Fruit fly (Drosophila melanogaster): ENCODE results near the gene Myt1.
A peak's percentile ranks its signal among the peaks of the same experiment; 100 is the strongest.

The Myt1 gene

DNA sequence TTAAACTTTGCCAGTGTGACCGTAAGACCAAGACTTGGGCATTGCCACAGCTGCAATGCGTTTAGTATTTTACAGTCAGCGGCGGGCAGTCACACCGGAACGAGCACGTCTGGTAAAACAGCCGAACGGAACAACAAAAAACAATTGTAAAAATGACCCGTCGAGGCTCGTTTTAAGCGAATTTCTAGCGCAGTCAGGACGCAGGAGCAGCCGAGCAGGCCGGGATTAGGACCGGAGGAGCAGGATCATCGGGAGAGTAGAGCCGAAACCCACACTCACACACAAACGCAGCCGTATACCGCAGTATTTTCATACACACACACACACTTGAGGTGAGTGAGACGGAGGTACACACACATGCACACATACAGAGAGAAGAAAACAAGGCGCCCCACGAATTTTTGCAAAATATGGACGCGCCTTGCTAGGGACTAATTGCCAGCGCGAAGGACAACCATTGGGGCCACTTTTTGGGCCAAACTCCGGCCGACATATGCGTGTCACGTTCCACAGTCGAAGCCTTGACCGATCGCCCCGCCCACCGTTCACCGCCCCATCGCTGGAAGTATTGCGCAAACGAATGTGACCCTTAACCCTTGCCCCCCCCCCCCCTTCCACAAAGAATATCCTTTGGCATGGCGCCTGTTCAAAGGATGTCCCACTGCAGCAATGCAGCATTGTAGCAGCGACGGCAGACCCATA is 26.3 kb downstream of the Myt1 start, which contains the start of gene Usp47 (continued):
- peak; percentile 89 for TF ChIP-seq MESR4 (GFP tag; optimal IDR thresholded peaks at IDR 0.05)
- peak; percentile 61 for TF ChIP-seq crol (GFP tag; IDR thresholded peaks at IDR 0.05)
- no peak for TF ChIP-seq Abd-B (GFP tag; optimal IDR thresholded peaks at IDR 0.05)
- no peak for TF ChIP-seq CG1024 (GFP tag; IDR thresholded peaks at IDR 0.05)
- no peak for TF ChIP-seq CG4707 (GFP tag; optimal IDR thresholded peaks at IDR 0.05)
- no peak for TF ChIP-seq rib (GFP tag; IDR thresholded peaks at IDR 0.05)
- peak; percentile 20 for TF ChIP-seq nom (GFP tag; optimal IDR thresholded peaks at IDR 0.05)
- TF ChIP-seq dmrt11E (tag; optimal IDR thresholded peaks at IDR 0.05) = no peak
- TF ChIP-seq salm (tag; optimal IDR thresholded peaks at IDR 0.05) = no peak
- no peak for TF ChIP-seq CG7786 (GFP tag; optimal IDR thresholded peaks at IDR 0.05)
- TF ChIP-seq gem (tag; optimal IDR thresholded peaks at IDR 0.05) = no peak
- peak; percentile 7 for TF ChIP-seq dm (GFP tag; optimal IDR thresholded peaks at IDR 0.05)
- TF ChIP-seq gcm (GFP tag; optimal IDR thresholded peaks at IDR 0.05) = no peak
- TF ChIP-seq disco-r (GFP tag; optimal IDR thresholded peaks at IDR 0.05) = no peak
- TF ChIP-seq CG5180 (GFP tag; optimal IDR thresholded peaks at IDR 0.05) = no peak
- TF ChIP-seq CG11247 (GFP tag; IDR thresholded peaks at IDR 0.05) = no peak
- TF ChIP-seq zen2 (GFP tag; IDR thresholded peaks at IDR 0.05; ENCODE audit: partially characterized antibody) = no peak
- no peak for TF ChIP-seq CG18011 (GFP tag; optimal IDR thresholded peaks at IDR 0.05)
- TF ChIP-seq Aef1 (GFP tag; IDR thresholded peaks at IDR 0.05) = no peak
- no peak for TF ChIP-seq CG17829 (tag; optimal IDR thresholded peaks at IDR 0.05)
- TF ChIP-seq wor (GFP tag; IDR thresholded peaks at IDR 0.05) = no peak
- TF ChIP-seq grn (GFP tag; optimal IDR thresholded peaks at IDR 0.05) = no peak
- peak; percentile 39; the same call in 1 of the 2 replicates for TF ChIP-seq Dref (GFP tag; IDR thresholded peaks at IDR 0.05)
- no peak for TF ChIP-seq CG13775 (GFP tag; optimal IDR thresholded peaks at IDR 0.05)
- TF ChIP-seq Oaz (GFP tag; IDR thresholded peaks at IDR 0.05) = no peak
- TF ChIP-seq pzg (GFP tag; optimal IDR thresholded peaks at IDR 0.05) = peak; percentile 83
- TF ChIP-seq CG11723 (GFP tag; optimal IDR thresholded peaks at IDR 0.05) = no peak
- TF ChIP-seq CG32767 (GFP tag; IDR thresholded peaks at IDR 0.05) = peak; percentile 49; the same call in 1 of the 2 replicates
- TF ChIP-seq toy (GFP tag; IDR thresholded peaks at IDR 0.05) = no peak
- no peak for TF ChIP-seq CG8478 (optimal IDR thresholded peaks at IDR 0.05)
- no peak for TF ChIP-seq trh (GFP tag; optimal IDR thresholded peaks at IDR 0.05)
- no peak for TF ChIP-seq oc (tag; optimal IDR thresholded peaks at IDR 0.05)
- no peak for TF ChIP-seq CG4424 (GFP tag; optimal IDR thresholded peaks at IDR 0.05)
- no peak for TF ChIP-seq gsb (GFP tag; IDR thresholded peaks at IDR 0.05)
- no peak for TF ChIP-seq mirr (GFP tag; optimal IDR thresholded peaks at IDR 0.05)
- no peak; the same call in 1 of the 2 replicates for TF ChIP-seq Adf1 (GFP tag; IDR thresholded peaks at IDR 0.05)
- no peak for TF ChIP-seq Gsc (GFP tag; IDR thresholded peaks at IDR 0.05)
- no peak for TF ChIP-seq BtbVII (GFP tag; optimal IDR thresholded peaks at IDR 0.05)

DNA sequence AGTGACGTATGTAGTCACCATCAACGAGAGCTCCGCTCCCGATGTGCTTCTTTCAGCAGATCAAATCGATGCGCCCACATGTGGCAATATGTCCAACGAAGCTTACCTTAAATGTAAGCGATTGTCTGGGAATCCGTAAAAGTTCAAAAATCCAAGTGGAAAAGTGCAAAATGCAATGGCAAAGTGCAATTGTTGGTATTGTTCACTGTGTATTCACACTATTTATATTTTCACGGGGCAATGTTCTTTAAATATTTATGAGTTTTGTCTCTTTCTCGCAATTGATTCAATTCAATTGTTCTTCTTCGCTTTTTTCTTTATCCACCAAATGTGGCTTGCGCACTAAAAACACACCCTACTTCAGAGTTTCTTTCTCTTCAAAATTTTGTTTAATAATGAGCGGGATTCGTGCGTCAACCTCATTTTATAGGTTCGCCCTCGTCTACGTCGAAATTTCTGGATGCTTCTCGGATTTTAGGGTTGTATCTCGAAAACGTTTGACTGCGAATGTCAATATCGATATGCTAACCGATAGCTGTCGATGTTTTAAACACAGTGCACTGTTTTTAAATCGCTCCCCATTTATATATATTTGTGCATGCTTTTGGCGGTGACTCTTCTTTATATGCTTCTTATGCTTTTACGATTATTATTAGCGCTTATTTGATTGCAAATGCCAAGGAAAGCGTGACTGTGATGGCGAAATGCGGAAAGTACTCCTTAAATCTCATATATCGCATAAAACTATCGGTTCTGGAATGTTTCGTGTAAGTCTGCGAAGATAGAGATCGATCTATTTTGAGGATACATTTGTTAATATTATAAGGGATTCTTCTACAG is 27.4 kb downstream of the Myt1 start, which contains the start of gene DnaJ-1:
Gene DnaJ-1 (minus strand): TSS at position 450 of the 840 bp plus-strand sequence.
- peak in 1 of 3 experiments; percentile 77 for TF ChIP-seq Stat92E (GFP tag; optimal IDR thresholded peaks at IDR 0.05)
- TF ChIP-seq Trl (optimal IDR thresholded peaks at IDR 0.05) = peak in 1 of 2 experiments; percentile 17
- TF ChIP-seq Trl (GFP tag; optimal IDR thresholded peaks at IDR 0.05) = no peak
- TF ChIP-seq dmrt99B (tag; optimal IDR thresholded peaks at IDR 0.05) = no peak
- TF ChIP-seq corto (GFP tag; optimal IDR thresholded peaks at IDR 0.05) = peak; percentile 55
- TF ChIP-seq Ptx1 (GFP tag; IDR thresholded peaks at IDR 0.05) = no peak
- TF ChIP-seq CG33557 (GFP tag; optimal IDR thresholded peaks at IDR 0.05) = no peak
- no peak for TF ChIP-seq Atf3 (GFP tag; optimal IDR thresholded peaks at IDR 0.05)
- TF ChIP-seq Sry-δ (GFP tag; optimal IDR thresholded peaks at IDR 0.05) = peak; percentile 85
- TF ChIP-seq zen2 (GFP tag; IDR thresholded peaks at IDR 0.05; ENCODE audit: partially characterized antibody) = peak; percentile 97
- TF ChIP-seq CG31388 (GFP tag; optimal IDR thresholded peaks at IDR 0.05) = no peak
- TF ChIP-seq CG4424 (GFP tag; optimal IDR thresholded peaks at IDR 0.05) = no peak
- peak; percentile 24 for TF ChIP-seq sqz (GFP tag; optimal IDR thresholded peaks at IDR 0.05)
- no peak for TF ChIP-seq maf-S (GFP tag; optimal IDR thresholded peaks at IDR 0.05)

Data from whole organism, embryonic.